Fruit fly (Drosophila melanogaster): ENCODE measurements around the gene CG11537.

Gene CG11537

DNA sequence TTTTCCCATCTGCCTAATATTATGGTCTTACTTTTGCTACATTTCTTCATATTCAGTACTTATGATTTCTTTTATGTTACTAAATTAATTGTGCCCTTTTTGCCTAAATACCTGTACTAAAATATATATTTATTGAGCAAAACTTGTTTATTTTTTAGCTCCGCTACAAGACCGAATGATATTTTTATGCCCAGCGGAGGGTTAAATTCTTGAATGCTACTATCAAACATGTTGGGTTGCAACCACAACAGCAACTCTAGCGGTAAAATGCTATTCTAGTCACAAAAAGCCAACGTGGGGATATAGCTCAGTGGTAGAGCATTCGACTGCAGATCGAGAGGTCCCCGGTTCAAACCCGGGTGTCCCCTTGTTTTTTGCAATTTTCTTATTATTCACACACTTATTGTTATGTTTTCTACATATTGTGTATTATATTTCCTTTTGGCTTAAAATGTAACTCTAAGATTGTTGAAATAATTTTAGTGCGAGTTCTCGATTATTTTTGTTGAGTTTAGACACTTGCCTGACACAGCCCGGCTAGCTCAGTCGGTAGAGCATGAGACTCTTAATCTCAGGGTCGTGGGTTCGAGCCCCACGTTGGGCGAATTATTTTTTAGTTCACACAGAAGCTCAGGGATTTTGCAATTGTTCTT, 47.1 kb downstream of the CG11537 start (continued):
- TF ChIP-seq CG7987 (GFP tag; optimal IDR thresholded peaks at IDR 0.05) (no peak), Lpt (GFP tag; optimal IDR thresholded peaks at IDR 0.05) (no peak), scrt (GFP tag; optimal IDR thresholded peaks at IDR 0.05) (peak; percentile 16), CG2678 (tag; optimal IDR thresholded peaks at IDR 0.05) (peak; percentile 53), ap (GFP tag; IDR thresholded peaks at IDR 0.05) (no peak), fd64A (GFP tag; optimal IDR thresholded peaks at IDR 0.05) (no peak), disco-r (GFP tag; optimal IDR thresholded peaks at IDR 0.05) (no peak), Oli (tag; optimal IDR thresholded peaks at IDR 0.05) (no peak), Chrac-16 (GFP tag; optimal IDR thresholded peaks at IDR 0.05) (no peak), lbe (GFP tag; optimal IDR thresholded peaks at IDR 0.05) (no peak), wdn (GFP tag; IDR thresholded peaks at IDR 0.05) (no peak), NK7.1 (GFP tag; optimal IDR thresholded peaks at IDR 0.05) (no peak), dmrt11E (tag; optimal IDR thresholded peaks at IDR 0.05) (no peak), Meics (GFP tag; optimal IDR thresholded peaks at IDR 0.05) (peak; percentile 27), MTF-1 (GFP tag; optimal IDR thresholded peaks at IDR 0.05; ENCODE audit: borderline replicate concordance) (no peak), sob (GFP tag; IDR thresholded peaks at IDR 0.05) (no peak), sr (GFP tag; IDR thresholded peaks at IDR 0.05) (no peak), Antp (GFP tag; optimal IDR thresholded peaks at IDR 0.05) (no peak), CG3163 (GFP tag; optimal IDR thresholded peaks at IDR 0.05) (no peak), ab (GFP tag; optimal IDR thresholded peaks at IDR 0.05) (no peak), E2f2 (GFP tag; IDR thresholded peaks at IDR 0.05) (peak; percentile 20; the same call in 1 of the 2 replicates), CG15514 (GFP tag; optimal IDR thresholded peaks at IDR 0.05) (no peak), CG9437 (GFP tag; optimal IDR thresholded peaks at IDR 0.05) (no peak), CG10267 (tag; optimal IDR thresholded peaks at IDR 0.05) (no peak), CG2199 (GFP tag; IDR thresholded peaks at IDR 0.05) (no peak), CG12299 (tag; optimal IDR thresholded peaks at IDR 0.05) (no peak), Sry-δ (GFP tag; optimal IDR thresholded peaks at IDR 0.05) (no peak), CG33557 (GFP tag; optimal IDR thresholded peaks at IDR 0.05) (no peak), pnt (GFP tag; optimal IDR thresholded peaks at IDR 0.05) (peak; percentile 16), dmrt99B (tag; optimal IDR thresholded peaks at IDR 0.05) (no peak), Atf-2 (GFP tag; optimal IDR thresholded peaks at IDR 0.05) (no peak), kah (GFP tag; optimal IDR thresholded peaks at IDR 0.05) (no peak), Dip3 (GFP tag; optimal IDR thresholded peaks at IDR 0.05) (no peak), CG10543 (GFP tag; optimal IDR thresholded peaks at IDR 0.05) (no peak), Dek (tag; optimal IDR thresholded peaks at IDR 0.05) (no peak), CG10147 (GFP tag; optimal IDR thresholded peaks at IDR 0.05) (no peak), CG4328 (GFP tag; optimal IDR thresholded peaks at IDR 0.05) (peak; percentile 8), ci (GFP tag; IDR thresholded peaks at IDR 0.05) (peak; percentile 45; the same call in 1 of the 3 replicates), ham (GFP tag; IDR thresholded peaks at IDR 0.05) (no peak), lilli (GFP tag; optimal IDR thresholded peaks at IDR 0.05) (peak; percentile 49), Gsc (GFP tag; IDR thresholded peaks at IDR 0.05) (no peak), Vsx1 (GFP tag; optimal IDR thresholded peaks at IDR 0.05) (no peak), NC2α (GFP tag; optimal IDR thresholded peaks at IDR 0.05) (no peak), Doc3 (GFP tag; IDR thresholded peaks at IDR 0.05; ENCODE audit: partially characterized antibody) (peak; percentile 39; the same call in 1 of the 3 replicates), gro (GFP tag; optimal IDR thresholded peaks at IDR 0.05) (no peak), CG9215 (GFP tag; IDR thresholded peaks at IDR 0.05) (no peak), Awh (GFP tag; IDR thresholded peaks at IDR 0.05) (0 out of 2 replicates have a peak, but pooled peaks have one; percentile 27), CG8089 (GFP tag; optimal IDR thresholded peaks at IDR 0.05) (no peak), CkIIα-i1 (GFP tag; IDR thresholded peaks at IDR 0.05) (no peak), HLH4C (GFP tag; IDR thresholded peaks at IDR 0.05; ENCODE audit: partially characterized antibody) (peak; percentile 85)

Data from whole organism, embryonic.